Worm (Caenorhabditis elegans) whole organism, L1 larva: Measurements from ENCODE around the gene aqp-1.

Source experiments
- aly-2 ChIP-seq: fragments of 150-350 bp; optimal IDR thresholded peaks from 2 replicates; lab custom pipeline; 2014; ENCODE audit warnings: missing biosample characterization, missing genetic modification characterization
- nhr-90 ChIP-seq: sonication (generic microtip); optimal IDR thresholded peaks from 2 replicates; lab custom pipeline; 2016; ENCODE audit warnings: mild to moderate bottlenecking, missing genetic modification characterization, missing compliant biosample characterization; ENCODE audit not compliant: poor library complexity

ce11 chrII:7200051-7200599 is 38.0 kb downstream of the aqp-1 start, which contains the start of gene pcrg-1:
- TF ChIP-seq nhr-90 (tag; lab: Kevin White, UChicago): peak; percentile 89
- TF ChIP-seq aly-2 (tag; lab: Kevin White, UChicago): peak; percentile 36
